Worm (Caenorhabditis elegans): ENCODE measurements around the gene nhr-282.

Gene nhr-282

ce11 chrV:15781086-15781485, 31.0 kb upstream of the nhr-282 start, which contains the start of gene T26E4.2:
T26E4.2 (plus strand) TSS chrV:15781386.
- TF ChIP-seq tbx-2 (tag; optimal IDR thresholded peaks at IDR 0.05) (no peak), pax-3 (tag; optimal IDR thresholded peaks at IDR 0.05) (no peak), aly-2 (tag; optimal IDR thresholded peaks at IDR 0.05) (no peak), nhr-20 (tag; optimal IDR thresholded peaks at IDR 0.05) (no peak), snu-23 (GFP tag; optimal IDR thresholded peaks at IDR 0.05) (no peak), sptf-1 (tag; optimal IDR thresholded peaks at IDR 0.05) (no peak), zag-1 (tag; optimal IDR thresholded peaks at IDR 0.05) (no peak), zip-4 (GFP tag; optimal IDR thresholded peaks at IDR 0.05) (no peak), lin-13 (GFP tag; optimal IDR thresholded peaks at IDR 0.05) (no peak), ama-1 (optimal IDR thresholded peaks at IDR 0.05) (no peak)

DNA sequence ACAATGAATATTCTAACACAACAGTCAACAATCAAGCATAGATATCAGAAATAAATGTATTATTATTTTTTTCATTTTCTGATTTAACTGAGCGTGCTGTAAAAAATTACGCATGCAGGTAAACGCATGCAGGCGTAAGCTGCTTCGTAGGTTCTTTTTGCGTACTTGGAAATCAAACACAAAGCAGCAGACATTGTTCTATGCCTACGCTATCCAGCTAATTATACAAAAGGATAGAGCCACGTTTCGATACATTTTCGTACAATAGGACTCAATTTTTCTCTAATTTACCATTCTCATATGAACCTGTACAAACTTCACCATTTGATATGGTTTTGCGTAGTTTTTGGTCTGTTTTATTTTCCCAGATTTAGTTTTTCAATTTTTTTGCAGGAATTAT, 29.6 kb upstream of the nhr-282 start, which contains the start of gene T26E4.3:
Gene T26E4.3 (plus strand): TSS at position 301 of the 400 bp plus-strand sequence.
- TF ChIP-seq efl-1 (optimal IDR thresholded peaks at IDR 0.05) (no peak), efl-1 (GFP tag; optimal IDR thresholded peaks at IDR 0.05 in 1 of 2) (no peak), nhr-84 (tag; optimal IDR thresholded peaks at IDR 0.05) (no peak), swsn-7 (tag; optimal IDR thresholded peaks at IDR 0.05) (no peak), fkh-10 (GFP tag; optimal IDR thresholded peaks at IDR 0.05) (no peak), mab-9 (GFP tag; IDR thresholded peaks at IDR 0.05) (no peak), ceh-63 (GFP tag; optimal IDR thresholded peaks at IDR 0.05) (no peak), nhr-11 (tag; optimal IDR thresholded peaks at IDR 0.05) (no peak), lin-13 (GFP tag; optimal IDR thresholded peaks at IDR 0.05) (no peak), nhr-12 (tag; optimal IDR thresholded peaks at IDR 0.05) (no peak), nhr-71 (tag; optimal IDR thresholded peaks at IDR 0.05) (no peak), hlh-17 (GFP tag; optimal IDR thresholded peaks at IDR 0.05; ENCODE audit: borderline replicate concordance) (no peak), rnt-1 (tag; optimal IDR thresholded peaks at IDR 0.05) (no peak), unc-62 (GFP tag; optimal IDR thresholded peaks at IDR 0.05) (no peak), dpl-1 (GFP tag; optimal IDR thresholded peaks at IDR 0.05) (no peak), skn-1 (tag; optimal IDR thresholded peaks at IDR 0.05) (no peak), hpl-2 (GFP tag; optimal IDR thresholded peaks at IDR 0.05) (no peak), nhr-77 (tag; optimal IDR thresholded peaks at IDR 0.05) (no peak), ets-5 (GFP tag; IDR thresholded peaks at IDR 0.05) (no peak)

ce11 chrV:15792409-15792808, 19.7 kb upstream of the nhr-282 start, which contains the start of gene T26E4.4:
T26E4.4 (minus strand) TSS chrV:15792509.
- TF ChIP-seq mef-2 (tag; optimal IDR thresholded peaks at IDR 0.05) (no peak), nhr-28 (tag; optimal IDR thresholded peaks at IDR 0.05) (no peak), tbx-2 (tag; optimal IDR thresholded peaks at IDR 0.05) (no peak), nhr-77 (tag; optimal IDR thresholded peaks at IDR 0.05) (no peak), nhr-11 (tag; optimal IDR thresholded peaks at IDR 0.05) (no peak), Y116A8C.19 (tag; optimal IDR thresholded peaks at IDR 0.05; ENCODE audit: borderline replicate concordance) (no peak), lsy-2 (tag; optimal IDR thresholded peaks at IDR 0.05) (no peak), elt-2 (tag; optimal IDR thresholded peaks at IDR 0.05) (no peak), mab-9 (GFP tag; IDR thresholded peaks at IDR 0.05) (no peak), rnt-1 (tag; optimal IDR thresholded peaks at IDR 0.05) (no peak), lin-14 (GFP tag; optimal IDR thresholded peaks at IDR 0.05) (no peak), snu-23 (GFP tag; optimal IDR thresholded peaks at IDR 0.05) (no peak), nhr-19 (GFP tag; conservative IDR thresholded peaks at IDR 0.05) (no peak), ces-1 (GFP tag; optimal IDR thresholded peaks at IDR 0.05) (no peak), zip-4 (GFP tag; optimal IDR thresholded peaks at IDR 0.05) (no peak), lin-39 (tag; optimal IDR thresholded peaks at IDR 0.05) (no peak)

ce11 chrV:15793270-15793669, 18.8 kb upstream of the nhr-282 start, which contains the start of gene T26E4.7:
T26E4.7 (plus strand) TSS chrV:15793570.
- TF ChIP-seq nhr-12 (tag; optimal IDR thresholded peaks at IDR 0.05) (no peak), hlh-17 (GFP tag; optimal IDR thresholded peaks at IDR 0.05; ENCODE audit: borderline replicate concordance) (no peak), isw-1 (GFP tag; IDR thresholded peaks at IDR 0.05) (no peak), nhr-71 (tag; optimal IDR thresholded peaks at IDR 0.05) (no peak), dpl-1 (GFP tag; optimal IDR thresholded peaks at IDR 0.05) (no peak), mdl-1 (tag; optimal IDR thresholded peaks at IDR 0.05) (no peak), alr-1 (tag; optimal IDR thresholded peaks at IDR 0.05; ENCODE audit: borderline replicate concordance) (no peak)

Data from whole organism, L1 larva.